Worm (Caenorhabditis elegans): ENCODE measurements around the gene T24D5.6.

DNA sequence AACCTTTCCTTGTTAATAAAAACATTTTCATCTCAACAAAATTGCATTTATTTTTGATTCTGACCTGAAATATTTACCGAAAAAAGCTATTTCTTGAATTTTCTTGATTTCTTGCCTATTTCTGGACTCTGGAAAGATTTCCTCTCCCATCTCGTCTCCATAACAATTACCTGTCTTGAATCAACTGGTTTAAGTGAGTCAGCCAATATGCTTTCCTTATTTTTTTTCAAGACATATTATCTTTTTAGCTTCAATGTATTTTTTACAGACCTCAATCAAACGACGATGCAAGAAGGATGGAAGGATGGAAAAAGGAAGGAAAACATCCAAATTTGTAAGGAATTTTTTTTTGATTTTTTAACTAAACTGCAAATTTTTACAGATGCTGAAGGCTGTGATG lies 811 bp upstream of the T24D5.6 start:
- TF ChIP-seq sea-1 (GFP tag; conservative IDR thresholded peaks at IDR 0.05) = no peak
- no peak for TF ChIP-seq flt-1 (GFP tag; IDR thresholded peaks at IDR 0.05)
- TF ChIP-seq hnd-1 (tag; optimal IDR thresholded peaks at IDR 0.05) = no peak
- no peak for TF ChIP-seq ama-1 (optimal IDR thresholded peaks at IDR 0.05)
- no peak for TF ChIP-seq tbx-37 (GFP tag; conservative IDR thresholded peaks at IDR 0.05)
- TF ChIP-seq B0310.2 (tag; optimal IDR thresholded peaks at IDR 0.05) = no peak
- TF ChIP-seq tbx-11 (GFP tag; IDR thresholded peaks at IDR 0.05) = no peak
- no peak for TF ChIP-seq tra-4 (tag; optimal IDR thresholded peaks at IDR 0.05)
- TF ChIP-seq hmg-4 (GFP tag; optimal IDR thresholded peaks at IDR 0.05) = no peak
- TF ChIP-seq F13C5.2 (tag; optimal IDR thresholded peaks at IDR 0.05) = no peak
- TF ChIP-seq hmbx-1 (tag; optimal IDR thresholded peaks at IDR 0.05) = no peak
- no peak for TF ChIP-seq scrt-1 (GFP tag; IDR thresholded peaks at IDR 0.05)
